Worm (Caenorhabditis elegans) whole organism, L4/young adult: ENCODE measurements around the gene idpb-4.

Experiments used
- W03F9.2 ChIP-seq: fragments of 150-350 bp; optimal IDR thresholded peaks from 2 replicates; lab custom pipeline; 2014; ENCODE audit warnings: missing biosample characterization, missing genetic modification characterization
- him-1 ChIP-seq: sonication (generic microtip); optimal IDR thresholded peaks from 2 replicates; lab custom pipeline; 2016; ENCODE audit warnings: missing genotype, missing genetic modification reagents, missing genetic modification characterization, missing compliant biosample characterization

DNA sequence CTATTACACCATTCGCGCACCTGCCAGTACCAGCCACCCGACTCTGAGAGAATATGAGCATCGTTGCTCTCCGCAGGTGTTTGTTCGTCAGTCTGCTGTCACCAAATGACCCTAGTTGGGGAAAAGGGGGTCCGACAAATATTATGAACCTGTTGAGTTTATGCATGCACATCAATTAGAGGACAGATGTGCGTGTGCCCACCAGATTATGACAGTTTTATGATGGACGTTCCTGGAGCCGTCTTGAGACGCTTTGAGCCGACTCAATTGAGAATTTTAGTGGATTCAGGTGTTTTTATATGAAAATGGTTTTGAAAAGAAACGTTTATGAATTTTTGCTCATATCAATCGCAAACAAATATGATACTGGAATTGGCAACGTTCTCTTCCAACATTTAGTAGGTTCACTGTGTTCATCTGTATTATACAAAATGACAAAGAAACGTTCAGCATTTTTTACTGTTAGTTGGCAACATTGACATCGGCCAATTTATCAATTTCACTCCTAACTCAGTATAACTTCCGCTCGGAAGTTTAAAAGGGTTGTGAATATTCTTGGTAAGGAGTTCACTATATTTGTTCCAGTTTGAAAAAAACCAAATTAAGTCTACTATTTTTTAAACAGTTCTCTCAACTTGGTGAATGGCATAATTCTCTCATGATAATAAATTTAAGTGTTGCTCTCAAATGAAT, 10.0 kb upstream of the idpb-4 start:
- peak; percentile 2 for TF ChIP-seq him-1
- no peak for TF ChIP-seq W03F9.2 (tag; lab: Kevin White, UChicago)
